Fruit fly (Drosophila melanogaster): Measurements from ENCODE around the gene Tengl2.

The Tengl2 gene

dm6 chr2L:2227316-2227715 is 11.9 kb downstream of the Tengl2 start:
- TF ChIP-seq ttk (GFP tag; IDR thresholded peaks at IDR 0.05): peak; percentile 31; the same call in 1 of the 2 replicates
- no peak for TF ChIP-seq CG10462 (GFP tag; optimal IDR thresholded peaks at IDR 0.05)
- peak; percentile 34; the same call in 1 of the 3 replicates for TF ChIP-seq gce (GFP tag; IDR thresholded peaks at IDR 0.05)
- peak; percentile 4 for TF ChIP-seq CG15601 (tag; optimal IDR thresholded peaks at IDR 0.05)
- no peak for TF ChIP-seq pb (GFP tag; optimal IDR thresholded peaks at IDR 0.05)
- TF ChIP-seq Deaf1 (tag; optimal IDR thresholded peaks at IDR 0.05): no peak
- no peak for TF ChIP-seq ato (GFP tag; IDR thresholded peaks at IDR 0.05; ENCODE audit: partially characterized antibody)
- TF ChIP-seq sc (optimal IDR thresholded peaks at IDR 0.05): no peak
- no peak for TF ChIP-seq sc (GFP tag; optimal IDR thresholded peaks at IDR 0.05)
- no peak for TF ChIP-seq CG9932 (GFP tag; IDR thresholded peaks at IDR 0.05)
- peak; percentile 22 for TF ChIP-seq jumu (GFP tag; optimal IDR thresholded peaks at IDR 0.05)
- peak; percentile 21 for TF ChIP-seq CoRest (tag; optimal IDR thresholded peaks at IDR 0.05)
- no peak for TF ChIP-seq D (optimal IDR thresholded peaks at IDR 0.05)
- peak; percentile 0 for TF ChIP-seq D (GFP tag; optimal IDR thresholded peaks at IDR 0.05)
- no peak for TF ChIP-seq CG17802 (tag; optimal IDR thresholded peaks at IDR 0.05)
- no peak for TF ChIP-seq NFAT (GFP tag; IDR thresholded peaks at IDR 0.05)
- TF ChIP-seq ash1 (GFP tag; optimal IDR thresholded peaks at IDR 0.05): no peak
- TF ChIP-seq bigmax (GFP tag; optimal IDR thresholded peaks at IDR 0.05): no peak
- no peak; the same call in 1 of the 2 replicates for TF ChIP-seq nerfin-2 (GFP tag; IDR thresholded peaks at IDR 0.05; ENCODE audit: partially characterized antibody)
- peak; percentile 18 for TF ChIP-seq CG18011 (GFP tag; optimal IDR thresholded peaks at IDR 0.05)
- peak; percentile 51 for TF ChIP-seq phol (tag; optimal IDR thresholded peaks at IDR 0.05)
- TF ChIP-seq Sox102F (GFP tag; optimal IDR thresholded peaks at IDR 0.05): no peak
- no peak for TF ChIP-seq slp2 (GFP tag; optimal IDR thresholded peaks at IDR 0.05)
- TF ChIP-seq kni (GFP tag; optimal IDR thresholded peaks at IDR 0.05): no peak
- peak; percentile 64 for TF ChIP-seq HLH3B (GFP tag; IDR thresholded peaks at IDR 0.05)
- no peak for TF ChIP-seq Abd-B (GFP tag; optimal IDR thresholded peaks at IDR 0.05)
- peak; percentile 55; the same call in 1 of the 2 replicates for TF ChIP-seq bowl (GFP tag; IDR thresholded peaks at IDR 0.05)
- 0 out of 4 replicates have a peak, but pooled peaks have one; percentile 45 for TF ChIP-seq chinmo (GFP tag; IDR thresholded peaks at IDR 0.05; ENCODE audit: partially characterized antibody)
- peak; percentile 14 for TF ChIP-seq pnt (GFP tag; optimal IDR thresholded peaks at IDR 0.05)
- peak; percentile 14 for TF ChIP-seq CG8924 (tag; optimal IDR thresholded peaks at IDR 0.05)
- no peak for TF ChIP-seq fd3F (GFP tag; optimal IDR thresholded peaks at IDR 0.05)
- no peak for TF ChIP-seq Mrtf (GFP tag; IDR thresholded peaks at IDR 0.05)
- peak; percentile 16 to 39 for TF ChIP-seq chif (GFP tag; optimal IDR thresholded peaks at IDR 0.05)
- peak; percentile 46 for TF ChIP-seq gcm (GFP tag; optimal IDR thresholded peaks at IDR 0.05)
- TF ChIP-seq CG4282 (GFP tag; optimal IDR thresholded peaks at IDR 0.05): no peak
- no peak for TF ChIP-seq crc (GFP tag; optimal IDR thresholded peaks at IDR 0.05)
- TF ChIP-seq Jarid2 (GFP tag; optimal IDR thresholded peaks at IDR 0.05): no peak
- TF ChIP-seq Rfx (GFP tag; IDR thresholded peaks at IDR 0.05): peak; percentile 54; the same call in 1 of the 2 replicates
- TF ChIP-seq CG13894 (tag; optimal IDR thresholded peaks at IDR 0.05): no peak
- peak; percentile 34 for TF ChIP-seq shn (GFP tag; optimal IDR thresholded peaks at IDR 0.05)
- no peak for TF ChIP-seq CG34376 (GFP tag; optimal IDR thresholded peaks at IDR 0.05)
- TF ChIP-seq Atf-2 (GFP tag; optimal IDR thresholded peaks at IDR 0.05): peak; percentile 2
- TF ChIP-seq CG4854 (GFP tag; optimal IDR thresholded peaks at IDR 0.05): no peak
- no peak for TF ChIP-seq Neu2 (GFP tag; optimal IDR thresholded peaks at IDR 0.05; ENCODE audit: borderline replicate concordance)
- TF ChIP-seq CG15479 (GFP tag; optimal IDR thresholded peaks at IDR 0.05): no peak
- TF ChIP-seq crp (GFP tag; optimal IDR thresholded peaks at IDR 0.05): no peak
- no peak for TF ChIP-seq eve (GFP tag; optimal IDR thresholded peaks at IDR 0.05)
- TF ChIP-seq CG13296 (GFP tag; optimal IDR thresholded peaks at IDR 0.05): peak; percentile 41
- TF ChIP-seq stwl (tag; optimal IDR thresholded peaks at IDR 0.05): no peak
- TF ChIP-seq CG15011 (GFP tag; optimal IDR thresholded peaks at IDR 0.05): no peak
- TF ChIP-seq CG3726 (GFP tag; IDR thresholded peaks at IDR 0.05): 0 out of 3 replicates have a peak, but pooled peaks have one; percentile 38
